Fruit fly (Drosophila melanogaster) whole organism, embryonic: Measurements from ENCODE around the gene CG31077.

ENCODE experiments used
- Bgb ChIP-seq: fragments of 200-800 bp; sonication (Bioruptor generic); IDR thresholded peaks from 2 replicates; pipeline ENCODE4 v1.3.6; 2022; ENCODE audit warnings: missing biosample characterization, missing genetic modification characterization; ENCODE audit not compliant: partially characterized antibody
- CG10147 ChIP-seq: fragments of 200-800 bp; sonication (Bioruptor generic); optimal IDR thresholded peaks from 2 replicates; lab custom pipeline; 2019; ENCODE audit warnings: missing biosample characterization, mild to moderate bottlenecking, missing genetic modification characterization, moderate library complexity
- CG10565 ChIP-seq: fragments of 200-800 bp; sonication (Bioruptor generic); optimal IDR thresholded peaks from 3 replicates; lab custom pipeline; 2016; ENCODE audit warnings: missing biosample characterization, mild to moderate bottlenecking, missing genetic modification characterization
- CG10959 ChIP-seq: fragments of 200-800 bp; sonication (Bioruptor generic); IDR thresholded peaks from 2 replicates; pipeline ENCODE4 v1.3.6; 2022; ENCODE audit warnings: missing biosample characterization, missing genetic modification characterization
- CG11398 ChIP-seq: fragments of 200-800 bp; sonication (Bioruptor generic); optimal IDR thresholded peaks from 2 replicates; lab custom pipeline; 2016; ENCODE audit warnings: missing biosample characterization, missing genetic modification characterization
- CG11695 ChIP-seq: fragments of 200-800 bp; sonication (Bioruptor generic); IDR thresholded peaks from 3 replicates; pipeline ENCODE4 v1.3.6; 2022; ENCODE audit warnings: missing biosample characterization, missing genetic modification characterization
- CG12104 ChIP-seq: fragments of 200-800 bp; sonication (Bioruptor generic); optimal IDR thresholded peaks from 3 replicates; lab custom pipeline; 2016; ENCODE audit warnings: missing biosample characterization, missing genetic modification characterization
- CG13123 ChIP-seq: fragments of 200-800 bp; sonication (Bioruptor generic); optimal IDR thresholded peaks from 2 replicates; lab custom pipeline; 2016; ENCODE audit warnings: missing biosample characterization, missing genetic modification characterization
- CG15696 ChIP-seq: fragments of 200-800 bp; sonication (Bioruptor generic); optimal IDR thresholded peaks from 2 replicates; lab custom pipeline; 2019; ENCODE audit warnings: missing biosample characterization, mild to moderate bottlenecking, missing genetic modification characterization, moderate library complexity
- CG16815 ChIP-seq: fragments of 200-800 bp; sonication (Bioruptor generic); optimal IDR thresholded peaks from 3 replicates; lab custom pipeline; 2017; ENCODE audit warnings: missing biosample characterization, mild to moderate bottlenecking, missing genetic modification characterization
- CG18011 ChIP-seq: fragments of 200-800 bp; sonication (Bioruptor generic); optimal IDR thresholded peaks from 2 replicates; lab custom pipeline; 2017; ENCODE audit warnings: missing biosample characterization, missing genetic modification characterization, mild to moderate bottlenecking, moderate library complexity, missing genotype
- CG34422 ChIP-seq: fragments of 200-800 bp; sonication (Bioruptor generic); IDR thresholded peaks from 3 replicates; pipeline ENCODE4 v1.3.6; 2022; ENCODE audit warnings: missing biosample characterization, missing genetic modification characterization
- CG4282 ChIP-seq: fragments of 200-800 bp; sonication (Bioruptor generic); optimal IDR thresholded peaks from 2 replicates; lab custom pipeline; 2016; ENCODE audit warnings: missing biosample characterization, missing genetic modification characterization
- CG4707 ChIP-seq: fragments of 200-800 bp; sonication (Bioruptor generic); optimal IDR thresholded peaks from 2 replicates; lab custom pipeline; 2018; ENCODE audit warnings: missing biosample characterization, mild to moderate bottlenecking, missing genetic modification characterization, moderate library complexity
- CG5180 ChIP-seq: fragments of 200-800 bp; sonication (Bioruptor generic); optimal IDR thresholded peaks from 3 replicates; lab custom pipeline; 2017; ENCODE audit warnings: missing biosample characterization, missing genetic modification characterization, mild to moderate bottlenecking, moderate library complexity, missing genetic modification reagents
- CG6854 ChIP-seq: fragments of 200-800 bp; sonication (Bioruptor generic); optimal IDR thresholded peaks from 3 replicates; lab custom pipeline; 2017; ENCODE audit warnings: missing biosample characterization, mild to moderate bottlenecking, missing genetic modification characterization
- CG7271 ChIP-seq: fragments of 200-800 bp; sonication (Bioruptor generic); optimal IDR thresholded peaks from 2 replicates; lab custom pipeline; 2018; ENCODE audit warnings: missing biosample characterization, mild to moderate bottlenecking, missing genetic modification characterization, moderate library complexity
- CG8944 ChIP-seq: fragments of 200-800 bp; sonication (Bioruptor generic); optimal IDR thresholded peaks from 3 replicates; lab custom pipeline; 2016; ENCODE audit warnings: missing biosample characterization, missing genetic modification characterization
- CG9817 ChIP-seq: fragments of 200-800 bp; sonication (Bioruptor generic); optimal IDR thresholded peaks from 2 replicates; lab custom pipeline; 2018; ENCODE audit warnings: missing biosample characterization, mild to moderate bottlenecking, missing genetic modification characterization, moderate library complexity
- Ets97D ChIP-seq: fragments of 200-800 bp; sonication (Bioruptor generic); optimal IDR thresholded peaks from 3 replicates; lab custom pipeline; 2016; ENCODE audit warnings: missing biosample characterization, missing genetic modification characterization
- Hey ChIP-seq: fragments of 200-800 bp; sonication (Bioruptor generic); optimal IDR thresholded peaks from 3 replicates; lab custom pipeline; 2018; ENCODE audit warnings: missing biosample characterization, mild to moderate bottlenecking, missing genetic modification characterization
- Hr3 ChIP-seq: fragments of 200-800 bp; sonication (Bioruptor generic); optimal IDR thresholded peaks from 3 replicates; lab custom pipeline; 2016; ENCODE audit warnings: missing biosample characterization, missing genetic modification characterization
- Hr78 ChIP-seq, 2 experiments: fragments of 200-800 bp in 1 of 2; fragments of >200 bp in 1 of 2; sonication (Bioruptor generic) in 1 of 2; optimal IDR thresholded peaks; 2 replicates each; lab custom pipeline; 2017 to 2019; ENCODE audit warnings: missing biosample characterization in 2 of 2, missing genetic modification characterization in 2 of 2, mild to moderate bottlenecking in 1 of 2, moderate library complexity in 1 of 2
- Hsf ChIP-seq: fragments of 200-800 bp; sonication (Bioruptor generic); optimal IDR thresholded peaks from 3 replicates; lab custom pipeline; 2016; ENCODE audit warnings: missing biosample characterization, missing genetic modification characterization
- Nf-YB ChIP-seq: fragments of 200-800 bp; sonication (Bioruptor generic); optimal IDR thresholded peaks from 3 replicates; lab custom pipeline; 2019; ENCODE audit warnings: missing biosample characterization, mild to moderate bottlenecking, missing genetic modification characterization, moderate library complexity
- Nf-YC ChIP-seq: fragments of 200-800 bp; optimal IDR thresholded peaks from 3 replicates; lab custom pipeline; 2019; ENCODE audit warnings: missing biosample characterization, mild to moderate bottlenecking, missing genetic modification characterization, moderate library complexity
- Spps ChIP-seq: fragments of 200-800 bp; sonication (Bioruptor generic); optimal IDR thresholded peaks from 2 replicates; lab custom pipeline; 2018; ENCODE audit warnings: missing biosample characterization, mild to moderate bottlenecking, missing genetic modification characterization
- TFAM ChIP-seq: fragments of 200-800 bp; sonication (Bioruptor generic); optimal IDR thresholded peaks from 2 replicates; lab custom pipeline; 2017; ENCODE audit warnings: missing biosample characterization, missing genetic modification characterization, inconsistent platforms
- Trl ChIP-seq, 3 experiments: fragments of >200 bp in 2 of 3; fragments of 200-800 bp in 1 of 3; sonication (Bioruptor generic) in 1 of 3; optimal IDR thresholded peaks; 2 replicates in 1 of 3; 3 replicates in 2 of 3; lab custom pipeline; 2016 to 2017; ENCODE audit warnings: missing biosample characterization in 1 of 3, missing genetic modification characterization in 1 of 3
- Xbp1 ChIP-seq: fragments of 200-800 bp; sonication (Bioruptor generic); optimal IDR thresholded peaks from 3 replicates; lab custom pipeline; 2016; ENCODE audit warnings: missing biosample characterization, mild to moderate bottlenecking, missing genetic modification characterization
- YL-1 ChIP-seq: fragments of 200-800 bp; sonication (Bioruptor generic); optimal IDR thresholded peaks from 3 replicates; lab custom pipeline; 2017; ENCODE audit warnings: missing biosample characterization, mild to moderate bottlenecking, missing genetic modification characterization
- al ChIP-seq: fragments of 200-800 bp; sonication (Bioruptor generic); IDR thresholded peaks from 2 replicates; pipeline ENCODE4 v1.3.6; 2022; ENCODE audit warnings: missing biosample characterization, missing genetic modification characterization
- ash1 ChIP-seq: fragments of 200-800 bp; sonication (Bioruptor generic); optimal IDR thresholded peaks from 2 replicates; lab custom pipeline; 2018; ENCODE audit warnings: missing biosample characterization, mild to moderate bottlenecking, missing genetic modification characterization
- bab2 ChIP-seq: fragments of 200-800 bp; sonication (Bioruptor generic); optimal IDR thresholded peaks from 2 replicates; lab custom pipeline; 2016; ENCODE audit warnings: missing biosample characterization, missing genetic modification characterization
- bsh ChIP-seq, 2 experiments: fragments of 200-800 bp; sonication (Bioruptor generic); optimal IDR thresholded peaks; 2 replicates each; lab custom pipeline; 2017 to 2018; ENCODE audit warnings: mild to moderate bottlenecking in 2 of 2, missing biosample characterization in 2 of 2, missing genetic modification characterization in 2 of 2, moderate library complexity in 1 of 2
- chinmo ChIP-seq: fragments of 200-800 bp; sonication (Bioruptor generic); IDR thresholded peaks from 4 replicates; pipeline ENCODE4 v1.3.6; 2022; ENCODE audit warnings: missing biosample characterization, missing genetic modification characterization; ENCODE audit not compliant: partially characterized antibody
- ci ChIP-seq: fragments of 200-800 bp; sonication (Bioruptor generic); IDR thresholded peaks from 3 replicates; pipeline ENCODE4 v1.3.6; 2022; ENCODE audit warnings: missing biosample characterization, missing genetic modification characterization
- cwo ChIP-seq: fragments of 200-800 bp; sonication (Bioruptor generic); optimal IDR thresholded peaks from 3 replicates; lab custom pipeline; 2017; ENCODE audit warnings: missing biosample characterization, missing genetic modification characterization, mild to moderate bottlenecking, moderate library complexity, missing genetic modification reagents
- dmrt99B ChIP-seq: fragments of 200-800 bp; sonication (Bioruptor generic); optimal IDR thresholded peaks from 2 replicates; lab custom pipeline; 2018; ENCODE audit warnings: missing biosample characterization, mild to moderate bottlenecking, missing genetic modification characterization, moderate library complexity
- onecut ChIP-seq: fragments of 200-800 bp; sonication (Bioruptor generic); IDR thresholded peaks from 2 replicates; pipeline ENCODE4 v1.3.6; 2022; ENCODE audit warnings: missing biosample characterization, missing genetic modification characterization
- pita ChIP-seq: fragments of 200-800 bp; sonication (Bioruptor generic); optimal IDR thresholded peaks from 2 replicates; lab custom pipeline; 2017; ENCODE audit warnings: missing biosample characterization, mild to moderate bottlenecking, missing genetic modification characterization
- psq ChIP-seq: fragments of 200-800 bp; sonication (Bioruptor generic); optimal IDR thresholded peaks from 2 replicates; lab custom pipeline; 2017; ENCODE audit warnings: missing biosample characterization, missing genetic modification characterization
- pzg ChIP-seq: fragments of 200-800 bp; sonication (Bioruptor generic); optimal IDR thresholded peaks from 3 replicates; lab custom pipeline; 2018; ENCODE audit warnings: missing biosample characterization, mild to moderate bottlenecking, missing genetic modification characterization, moderate library complexity
- row ChIP-seq: fragments of 200-800 bp; sonication (Bioruptor generic); IDR thresholded peaks from 3 replicates; pipeline ENCODE4 v1.3.6; 2022; ENCODE audit warnings: missing biosample characterization, missing genetic modification characterization
- shn ChIP-seq: fragments of 200-800 bp; sonication (Bioruptor generic); optimal IDR thresholded peaks from 3 replicates; lab custom pipeline; 2016; ENCODE audit warnings: missing biosample characterization, missing genetic modification characterization
- sob ChIP-seq: fragments of 200-800 bp; sonication (Bioruptor generic); IDR thresholded peaks from 2 replicates; pipeline ENCODE4 v1.3.6; 2022; ENCODE audit warnings: missing biosample characterization, missing genetic modification characterization
- unc-4 ChIP-seq: fragments of 200-800 bp; sonication (Bioruptor generic); IDR thresholded peaks from 2 replicates; pipeline ENCODE4 v1.3.6; 2022; ENCODE audit warnings: missing biosample characterization, missing genetic modification characterization; ENCODE audit not compliant: partially characterized antibody
- vnd ChIP-seq: fragments of 200-800 bp; sonication (Bioruptor generic); IDR thresholded peaks from 3 replicates; pipeline ENCODE4 v1.3.6; 2022; ENCODE audit warnings: missing biosample characterization, missing genetic modification characterization; ENCODE audit not compliant: partially characterized antibody

CG31077 gene

dm6 chr3R:26953478-26953874, 46.1 kb upstream of the CG31077 start (continued):
- peak in 1 of 2 experiments; percentile 70 for TF ChIP-seq bsh (GFP tag; optimal IDR thresholded peaks at IDR 0.05; lab: Kevin White, UChicago)
- TF ChIP-seq Bgb (GFP tag; lab: Robert Waterston, UW): no peak
- TF ChIP-seq CG8944 (GFP tag; lab: Kevin White, UChicago): no peak
- no peak for TF ChIP-seq YL-1
- no peak for TF ChIP-seq CG4282 (GFP tag; lab: Kevin White, UChicago)
- no peak for TF ChIP-seq chinmo
- no peak for TF ChIP-seq row (GFP tag; lab: Robert Waterston, UW)
- peak; percentile 25 for TF ChIP-seq dmrt99B (tag; lab: Kevin White, UChicago)
- peak; percentile 31 for TF ChIP-seq CG9817 (tag; lab: Kevin White, UChicago)
- TF ChIP-seq CG12104: no peak
- peak; percentile 52 for TF ChIP-seq shn (GFP tag; lab: Kevin White, UChicago)
- TF ChIP-seq Xbp1: no peak
- no peak for TF ChIP-seq CG6854 (GFP tag; lab: Kevin White, UChicago)
- no peak for TF ChIP-seq al
- TF ChIP-seq CG13123 (GFP tag; lab: Kevin White, UChicago): no peak
- TF ChIP-seq Nf-YC (tag; lab: Kevin White, UChicago): no peak
- TF ChIP-seq pzg (GFP tag; lab: Kevin White, UChicago): no peak
- no peak for TF ChIP-seq CG5180 (GFP tag; lab: Kevin White, UChicago)

- TF ChIP-seq Trl (optimal IDR thresholded peaks at IDR 0.05; lab: Kevin White, UChicago) (peak in 1 of 2 experiments; percentile 17), Trl (GFP tag; optimal IDR thresholded peaks at IDR 0.05; lab: Kevin White, UChicago) (no peak), ci (GFP tag; lab: Robert Waterston, UW) (peak; percentile 89), Hsf (GFP tag; lab: Kevin White, UChicago) (no peak), CG10147 (GFP tag; lab: Kevin White, UChicago) (peak; percentile 50), Hr3 (GFP tag; lab: Kevin White, UChicago) (peak; percentile 83), CG10565 (GFP tag; lab: Kevin White, UChicago) (no peak), TFAM (GFP tag; lab: Kevin White, UChicago) (no peak), sob (GFP tag; lab: Robert Waterston, UW) (peak; percentile 74), pita (GFP tag; lab: Kevin White, UChicago) (no peak), CG18011 (GFP tag; lab: Kevin White, UChicago) (no peak), CG15696 (tag; lab: Kevin White, UChicago) (no peak), vnd (GFP tag; lab: Robert Waterston, UW) (no peak), cwo (peak; percentile 69), Ets97D (GFP tag; lab: Kevin White, UChicago) (no peak), CG11695 (GFP tag; lab: Robert Waterston, UW) (peak; percentile 80), CG11398 (GFP tag; lab: Kevin White, UChicago) (no peak), bab2 (no peak), CG4707 (GFP tag; lab: Kevin White, UChicago) (peak; percentile 43), ash1 (no peak), Hr78 (GFP tag; optimal IDR thresholded peaks at IDR 0.05; lab: Kevin White, UChicago) (peak in 1 of 2 experiments; percentile 47), CG7271 (tag; lab: Kevin White, UChicago) (peak; percentile 30), Nf-YB (peak; percentile 51), CG16815 (GFP tag; lab: Kevin White, UChicago) (peak; percentile 20), unc-4 (no peak), psq (GFP tag; lab: Kevin White, UChicago) (peak; percentile 89), CG10959 (GFP tag; lab: Robert Waterston, UW) (peak; percentile 26; the same call in 1 of the 2 replicates), Hey (tag; lab: Kevin White, UChicago) (no peak), onecut (GFP tag; lab: Robert Waterston, UW) (peak; percentile 58; the same call in 1 of the 2 replicates), Spps (tag; lab: Kevin White, UChicago) (peak; percentile 60), CG34422 (GFP tag; lab: Robert Waterston, UW) (peak; percentile 86)
These were observed 45.4 kb upstream of the CG31077 start for dm6 chr3R:26954020-26954672.
